Worm (Caenorhabditis elegans): ENCODE measurements around the gene pgam-5.
A peak's percentile ranks its signal among the peaks of the same experiment; 100 is the strongest.

- no peak for TF ChIP-seq nhr-76 (tag; optimal IDR thresholded peaks at IDR 0.05)
- peak; percentile 61 for TF ChIP-seq mls-2 (tag; optimal IDR thresholded peaks at IDR 0.05)
- TF ChIP-seq ceh-39 (tag; optimal IDR thresholded peaks at IDR 0.05), result no peak
- TF ChIP-seq snpc-4 (tag; optimal IDR thresholded peaks at IDR 0.05), result no peak
- TF ChIP-seq lin-13 (tag; optimal IDR thresholded peaks at IDR 0.05), result no peak
- TF ChIP-seq unc-39 (tag; optimal IDR thresholded peaks at IDR 0.05), result no peak
These were observed 5.3 kb downstream of the pgam-5 start for ce11 chrII:7593227-7593626.
